Worm (Caenorhabditis elegans) whole organism, young adult: Measurements from ENCODE around the gene best-2.

Experiments
- dpl-1 ChIP-seq: fragments of 150-350 bp; optimal IDR thresholded peaks from 2 replicates; lab custom pipeline; 2014; ENCODE audit warnings: missing biosample characterization, missing genetic modification reagents, missing genetic modification characterization
- him-1 ChIP-seq: sonication (generic microtip); optimal IDR thresholded peaks from 2 replicates; lab custom pipeline; 2016; ENCODE audit warnings: missing genotype, missing genetic modification reagents, missing genetic modification characterization, missing compliant biosample characterization
- hlh-26 ChIP-seq: fragments of 200-800 bp; sonication (Bioruptor generic); conservative IDR thresholded peaks from 2 replicates; pipeline ENCODE4 v1.3.6; 2022; ENCODE audit warnings: missing genetic modification reagents, missing genetic modification characterization, missing compliant biosample characterization
- nfya-1 ChIP-seq: sonication (generic microtip); optimal IDR thresholded peaks from 2 replicates; lab custom pipeline; 2017; ENCODE audit warnings: antibody characterized with exemption, missing compliant biosample characterization, missing genetic modification characterization, borderline replicate concordance; ENCODE audit not compliant: insufficient read depth
- nfyb-1 ChIP-seq: fragments of 200-800 bp; sonication (Bioruptor generic); IDR thresholded peaks from 2 replicates; pipeline ENCODE4 v1.3.6; 2022; ENCODE audit warnings: missing genetic modification reagents, missing genetic modification characterization, missing compliant biosample characterization
- rcor-1 ChIP-seq: fragments of 200-800 bp; sonication (Bioruptor generic); IDR thresholded peaks from 2 replicates; pipeline ENCODE4 v1.3.6; 2022; ENCODE audit warnings: missing genetic modification reagents, missing genetic modification characterization, missing compliant biosample characterization
- rpc-1 ChIP-seq, 2 experiments: fragments of 150-350 bp in 1 of 2; sonication (generic microtip) in 1 of 2; optimal IDR thresholded peaks; 2 replicates each; lab custom pipeline; 2014 to 2018; ENCODE audit warnings: missing biosample characterization in 1 of 2, missing genetic modification characterization in 1 of 2, missing genetic modification reagents in 1 of 2, missing genotype in 1 of 2
- sea-2 ChIP-seq: fragments of 200-800 bp; sonication (Bioruptor generic); IDR thresholded peaks from 2 replicates; pipeline ENCODE4 v1.3.6; 2022; ENCODE audit warnings: missing genetic modification characterization, missing compliant biosample characterization
- unc-130 ChIP-seq: sonication (generic microtip); optimal IDR thresholded peaks from 2 replicates; lab custom pipeline; 2016; ENCODE audit warnings: missing genetic modification reagents, missing genetic modification characterization, missing compliant biosample characterization
- unc-62 ChIP-seq: fragments of 150-350 bp; optimal IDR thresholded peaks from 2 replicates; lab custom pipeline; 2014; ENCODE audit warnings: missing biosample characterization, missing genetic modification reagents, missing genetic modification characterization

ce11 chrIV:13142254-13142653, 29.4 kb upstream of the best-2 start, which contains the start of gene spe-43:
- no peak for TF ChIP-seq him-1
- TF ChIP-seq sea-2 = no peak
- TF ChIP-seq rpc-1 (optimal IDR thresholded peaks at IDR 0.05; lab: Kevin White, UChicago) = no peak
- no peak for TF ChIP-seq rpc-1 (tag; optimal IDR thresholded peaks at IDR 0.05; lab: Kevin White, UChicago)
- TF ChIP-seq hlh-26 (GFP tag; lab: Robert Waterston, UW) = no peak
- TF ChIP-seq dpl-1 (GFP tag; lab: Kevin White, UChicago) = no peak
- no peak for TF ChIP-seq unc-130 (GFP tag; lab: Kevin White, UChicago)
- no peak for TF ChIP-seq unc-62 (GFP tag; lab: Kevin White, UChicago)
- no peak for TF ChIP-seq rcor-1 (GFP tag; lab: Robert Waterston, UW)
- TF ChIP-seq nfyb-1 (GFP tag; lab: Robert Waterston, UW) = no peak
- TF ChIP-seq nfya-1 (tag; lab: Kevin White, UChicago) = no peak
